Worm (Caenorhabditis elegans) whole organism, L1 larva: ENCODE results near the gene stc-1.

ENCODE experiments used
- C04F5.9 ChIP-seq: sonication (generic microtip); optimal IDR thresholded peaks from 2 replicates; lab custom pipeline; 2016; ENCODE audit warnings: missing genetic modification characterization, missing compliant biosample characterization
- C16A3.4 ChIP-seq: fragments of 150-350 bp; optimal IDR thresholded peaks from 2 replicates; lab custom pipeline; 2014; ENCODE audit warnings: missing biosample characterization, missing genetic modification characterization
- C34B4.2 ChIP-seq: sonication (generic microtip); optimal IDR thresholded peaks from 2 replicates; lab custom pipeline; 2017; ENCODE audit warnings: mild to moderate bottlenecking, missing genetic modification characterization, missing compliant biosample characterization
- F16B12.6 ChIP-seq: fragments of 150-350 bp; optimal IDR thresholded peaks from 2 replicates; lab custom pipeline; 2014; ENCODE audit warnings: missing biosample characterization, missing genetic modification characterization
- blmp-1 ChIP-seq: fragments of 150-350 bp; optimal IDR thresholded peaks from 2 replicates; lab custom pipeline; 2014; ENCODE audit warnings: missing biosample characterization, missing genetic modification characterization
- ceh-8 ChIP-seq: fragments of 200-800 bp; sonication (Bioruptor generic); optimal IDR thresholded peaks from 2 replicates; lab custom pipeline; 2018; ENCODE audit warnings: mild to moderate bottlenecking, missing genetic modification characterization, moderate library complexity, missing compliant biosample characterization
- ceh-90 ChIP-seq: sonication (generic microtip); optimal IDR thresholded peaks from 2 replicates; lab custom pipeline; 2016; ENCODE audit warnings: missing genetic modification characterization, missing compliant biosample characterization
- ces-1 ChIP-seq: fragments of 150-350 bp; optimal IDR thresholded peaks from 2 replicates; lab custom pipeline; 2014; ENCODE audit warnings: missing biosample characterization, missing genetic modification reagents, missing genetic modification characterization
- dsc-1 ChIP-seq: sonication (generic microtip); optimal IDR thresholded peaks from 2 replicates; lab custom pipeline; 2016; ENCODE audit warnings: mild to moderate bottlenecking, missing genetic modification characterization, missing compliant biosample characterization
- efl-3 ChIP-seq: fragments of 200-800 bp; sonication (Bioruptor generic); optimal IDR thresholded peaks from 2 replicates; lab custom pipeline; 2018; ENCODE audit warnings: mild to moderate bottlenecking, missing genetic modification characterization, missing compliant biosample characterization
- egl-27 ChIP-seq, 2 experiments: fragments of 150-350 bp in 1 of 2; sonication (generic microtip); optimal IDR thresholded peaks; 3 replicates each; lab custom pipeline; 2017 to 2018; ENCODE audit warnings: missing biosample characterization in 2 of 2, missing genetic modification characterization in 2 of 2, missing genetic modification reagents in 2 of 2
- elt-2 ChIP-seq: sonication (generic microtip); optimal IDR thresholded peaks from 2 replicates; lab custom pipeline; 2016; ENCODE audit warnings: missing genetic modification characterization, mild to moderate bottlenecking, inconsistent platforms, missing compliant biosample characterization, missing genetic modification reagents
- elt-3 ChIP-seq, 6 experiments: fragments of 150-350 bp in 1 of 6; sonication (generic microtip); optimal IDR thresholded peaks; 2 replicates each; lab custom pipeline; 2017 to 2018; ENCODE audit warnings: missing biosample characterization in 6 of 6, missing genetic modification characterization in 6 of 6, inconsistent platforms in 1 of 6
- ets-5 ChIP-seq: fragments of 200-800 bp; sonication (Bioruptor generic); IDR thresholded peaks from 2 replicates; pipeline ENCODE4 v1.3.6; 2022; ENCODE audit warnings: missing genetic modification characterization, missing compliant biosample characterization
- fkh-4 ChIP-seq: sonication (generic microtip); optimal IDR thresholded peaks from 2 replicates; lab custom pipeline; 2016; ENCODE audit warnings: missing compliant biosample characterization, missing genetic modification characterization, borderline replicate concordance
- grh-1 ChIP-seq: fragments of 200-800 bp; sonication (Bioruptor generic); IDR thresholded peaks from 2 replicates; pipeline ENCODE4 v1.3.6; 2022; ENCODE audit warnings: missing genetic modification reagents, missing genetic modification characterization, missing compliant biosample characterization
- hlh-17 ChIP-seq: fragments of 200-800 bp; sonication (Bioruptor generic); optimal IDR thresholded peaks from 2 replicates; lab custom pipeline; 2018; ENCODE audit warnings: missing genetic modification characterization, mild to moderate bottlenecking, missing compliant biosample characterization, moderate library complexity, borderline replicate concordance
- hlh-4 ChIP-seq: sonication (generic microtip); optimal IDR thresholded peaks from 2 replicates; lab custom pipeline; 2016; ENCODE audit warnings: mild to moderate bottlenecking, missing genetic modification characterization, missing compliant biosample characterization
- hpl-2 ChIP-seq: fragments of 150-350 bp; optimal IDR thresholded peaks from 2 replicates; lab custom pipeline; 2014; ENCODE audit warnings: missing biosample characterization, missing genetic modification reagents, missing genetic modification characterization
- isw-1 ChIP-seq: fragments of 200-800 bp; sonication (Bioruptor generic); IDR thresholded peaks from 2 replicates; pipeline ENCODE4 v1.3.6; 2022; ENCODE audit warnings: missing genetic modification characterization, missing compliant biosample characterization
- jun-1 ChIP-seq: fragments of 150-350 bp; optimal IDR thresholded peaks from 2 replicates; lab custom pipeline; 2014; ENCODE audit warnings: missing biosample characterization, missing genetic modification reagents, missing genetic modification characterization
- lin-14 ChIP-seq: fragments of 200-800 bp; sonication (Bioruptor generic); optimal IDR thresholded peaks from 2 replicates; lab custom pipeline; 2018; ENCODE audit warnings: mild to moderate bottlenecking, missing genetic modification characterization, moderate library complexity, missing compliant biosample characterization
- lin-35 ChIP-seq, 2 experiments: fragments of 150-350 bp; optimal IDR thresholded peaks; 2 replicates each; lab custom pipeline; 2014; ENCODE audit warnings: missing biosample characterization in 2 of 2, missing genetic modification characterization in 2 of 2, missing genetic modification reagents in 2 of 2
- lin-39 ChIP-seq: fragments of 150-350 bp; optimal IDR thresholded peaks from 2 replicates; lab custom pipeline; 2014; ENCODE audit warnings: missing biosample characterization, missing genetic modification reagents, missing genetic modification characterization
- lir-3 ChIP-seq: sonication (generic microtip); optimal IDR thresholded peaks from 2 replicates; lab custom pipeline; 2016; ENCODE audit warnings: mild to moderate bottlenecking, missing genetic modification characterization, moderate library complexity, missing compliant biosample characterization; ENCODE audit not compliant: poor library complexity
- mdl-1 ChIP-seq, 2 experiments: fragments of 150-350 bp; optimal IDR thresholded peaks; 2 replicates each; lab custom pipeline; 2014 to 2017; ENCODE audit warnings: missing biosample characterization in 2 of 2, missing genetic modification characterization in 2 of 2, inconsistent platforms in 1 of 2
- mef-2 ChIP-seq: fragments of 150-350 bp; optimal IDR thresholded peaks from 2 replicates; lab custom pipeline; 2014; ENCODE audit warnings: missing biosample characterization, missing genetic modification characterization
- mep-1 ChIP-seq: fragments of 150-350 bp; optimal IDR thresholded peaks from 2 replicates; lab custom pipeline; 2014; ENCODE audit warnings: missing biosample characterization, missing genetic modification characterization
- nhr-11 ChIP-seq: fragments of 150-350 bp; optimal IDR thresholded peaks from 2 replicates; lab custom pipeline; 2014; ENCODE audit warnings: missing biosample characterization, missing genetic modification characterization
- nhr-12 ChIP-seq: sonication (generic microtip); optimal IDR thresholded peaks from 2 replicates; lab custom pipeline; 2017; ENCODE audit warnings: missing biosample characterization, missing genetic modification characterization
- nhr-19 ChIP-seq: fragments of 200-800 bp; sonication (Bioruptor generic); conservative IDR thresholded peaks from 2 replicates; pipeline ENCODE4 v1.3.6; 2022; ENCODE audit warnings: missing genetic modification characterization, missing compliant biosample characterization
- nhr-20 ChIP-seq: sonication (generic microtip); optimal IDR thresholded peaks from 2 replicates; lab custom pipeline; 2016; ENCODE audit warnings: mild to moderate bottlenecking, missing genetic modification characterization, missing compliant biosample characterization
- nhr-237 ChIP-seq: fragments of 150-350 bp; optimal IDR thresholded peaks from 2 replicates; lab custom pipeline; 2014; ENCODE audit warnings: missing biosample characterization, missing genetic modification characterization
- nhr-47 ChIP-seq: sonication (generic microtip); optimal IDR thresholded peaks from 2 replicates; lab custom pipeline; 2016; ENCODE audit warnings: mild to moderate bottlenecking, missing genetic modification characterization, moderate library complexity, missing compliant biosample characterization
- nhr-71 ChIP-seq: sonication (generic microtip); optimal IDR thresholded peaks from 2 replicates; lab custom pipeline; 2016; ENCODE audit warnings: mild to moderate bottlenecking, missing genetic modification characterization, moderate library complexity, missing compliant biosample characterization
- nhr-76 ChIP-seq: sonication (generic microtip); optimal IDR thresholded peaks from 2 replicates; lab custom pipeline; 2017; ENCODE audit warnings: missing biosample characterization, missing genetic modification characterization
- nhr-77 ChIP-seq: fragments of 150-350 bp; optimal IDR thresholded peaks from 2 replicates; lab custom pipeline; 2014; ENCODE audit warnings: missing biosample characterization, missing genetic modification characterization
- nhr-84 ChIP-seq: sonication (generic microtip); optimal IDR thresholded peaks from 2 replicates; lab custom pipeline; 2017; ENCODE audit warnings: missing biosample characterization, missing genetic modification characterization
- pag-3 ChIP-seq: sonication (generic microtip); optimal IDR thresholded peaks from 2 replicates; lab custom pipeline; 2017; ENCODE audit warnings: missing genetic modification characterization, mild to moderate bottlenecking, missing compliant biosample characterization, antibody characterized with exemption, borderline replicate concordance; ENCODE audit not compliant: insufficient read depth
- pqm-1 ChIP-seq: sonication (generic microtip); optimal IDR thresholded peaks from 3 replicates; lab custom pipeline; 2017; ENCODE audit warnings: missing biosample characterization, missing genetic modification characterization
- rnt-1 ChIP-seq: sonication (generic microtip); optimal IDR thresholded peaks from 2 replicates; lab custom pipeline; 2016; ENCODE audit warnings: mild to moderate bottlenecking, missing genetic modification characterization, moderate library complexity, missing compliant biosample characterization
- snpc-4 ChIP-seq: fragments of 150-350 bp; optimal IDR thresholded peaks from 2 replicates; lab custom pipeline; 2014; ENCODE audit warnings: missing biosample characterization, missing genetic modification characterization
- sptf-1 ChIP-seq: fragments of 150-350 bp; optimal IDR thresholded peaks from 2 replicates; lab custom pipeline; 2014; ENCODE audit warnings: missing biosample characterization, missing genetic modification characterization
- tbx-2 ChIP-seq: sonication (generic microtip); optimal IDR thresholded peaks from 2 replicates; lab custom pipeline; 2016; ENCODE audit warnings: missing genetic modification characterization, missing compliant biosample characterization
- tlp-1 ChIP-seq: fragments of 150-350 bp; optimal IDR thresholded peaks from 2 replicates; lab custom pipeline; 2014; ENCODE audit warnings: missing biosample characterization, missing genetic modification characterization
- unc-130 ChIP-seq: fragments of 150-350 bp; optimal IDR thresholded peaks from 2 replicates; lab custom pipeline; 2017; ENCODE audit warnings: missing biosample characterization, missing genetic modification characterization, inconsistent platforms
- unc-30 ChIP-seq: sonication (generic microtip); optimal IDR thresholded peaks from 2 replicates; lab custom pipeline; 2017; ENCODE audit warnings: missing biosample characterization, missing genetic modification characterization
- unc-62 ChIP-seq: fragments of 150-350 bp; optimal IDR thresholded peaks from 2 replicates; lab custom pipeline; 2014; ENCODE audit warnings: missing biosample characterization, missing genetic modification reagents, missing genetic modification characterization
- unc-86 ChIP-seq: sonication (generic microtip); optimal IDR thresholded peaks from 2 replicates; lab custom pipeline; 2016; ENCODE audit warnings: missing genetic modification characterization, missing compliant biosample characterization
- unc-98 ChIP-seq: fragments of 200-800 bp; sonication (Bioruptor generic); IDR thresholded peaks from 2 replicates; pipeline ENCODE4 v1.3.6; 2022; ENCODE audit warnings: missing genetic modification characterization, missing compliant biosample characterization
- xbp-1 ChIP-seq: sonication (generic microtip); optimal IDR thresholded peaks from 2 replicates; lab custom pipeline; 2016; ENCODE audit warnings: missing genetic modification characterization, missing compliant biosample characterization
- zag-1 ChIP-seq: fragments of 150-350 bp; optimal IDR thresholded peaks from 2 replicates; lab custom pipeline; 2014; ENCODE audit warnings: missing biosample characterization, missing genetic modification characterization
- ztf-11 ChIP-seq, 2 experiments: sonication (generic microtip); optimal IDR thresholded peaks; 2 replicates each; lab custom pipeline; 2016 to 2017; ENCODE audit warnings: missing genetic modification characterization in 2 of 2, missing biosample characterization in 1 of 2, missing compliant biosample characterization in 1 of 2

stc-1 gene

DNA sequence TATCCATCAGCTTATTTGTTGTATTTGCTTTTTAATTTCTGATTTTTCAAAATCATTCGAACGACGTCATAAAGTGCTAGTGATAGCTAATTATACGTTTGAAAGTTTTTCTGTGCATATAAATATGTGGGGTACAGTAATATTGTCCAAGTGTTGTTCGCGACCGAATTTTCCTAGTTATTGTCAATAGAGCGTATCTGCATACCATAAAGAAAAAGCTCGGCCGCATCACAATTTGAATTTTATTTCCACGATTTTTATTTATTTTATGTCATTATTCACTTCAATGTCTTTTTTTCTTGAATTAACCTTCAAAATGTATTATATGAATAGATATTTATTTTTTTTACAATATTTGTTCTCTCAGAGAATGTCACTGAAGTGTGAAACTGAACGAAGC lies 49.2 kb downstream of the stc-1 start, which contains the start of gene rnh-2 (continued):
- TF ChIP-seq pag-3 (tag; lab: Kevin White, UChicago) = no peak
- TF ChIP-seq nhr-12 (tag; lab: Kevin White, UChicago) = no peak
- peak; percentile 69 for TF ChIP-seq nhr-47 (tag; lab: Kevin White, UChicago)
- no peak for TF ChIP-seq dsc-1 (tag; lab: Kevin White, UChicago)
- TF ChIP-seq tbx-2 (tag; lab: Kevin White, UChicago) = peak; percentile 61
- TF ChIP-seq hlh-4 (tag; lab: Kevin White, UChicago) = no peak
- TF ChIP-seq C16A3.4 (tag; lab: Kevin White, UChicago) = peak; percentile 81
- no peak for TF ChIP-seq pqm-1 (tag; lab: Kevin White, UChicago)
- peak; percentile 75 to 84 for TF ChIP-seq lin-35 (GFP tag; optimal IDR thresholded peaks at IDR 0.05; lab: Kevin White, UChicago)
- TF ChIP-seq efl-3 = no peak
- TF ChIP-seq jun-1 (tag; lab: Kevin White, UChicago) = no peak
- TF ChIP-seq nhr-84 (tag; lab: Kevin White, UChicago) = no peak
- TF ChIP-seq xbp-1 (tag; lab: Kevin White, UChicago) = peak; percentile 61
- TF ChIP-seq C04F5.9 (tag; lab: Kevin White, UChicago) = peak; percentile 48
- TF ChIP-seq mdl-1 (tag; optimal IDR thresholded peaks at IDR 0.05; lab: Kevin White, UChicago) = no peak
- TF ChIP-seq F16B12.6 (tag; lab: Kevin White, UChicago) = peak; percentile 65
- TF ChIP-seq ets-5 (GFP tag; lab: Robert Waterston, UW) = no peak
- TF ChIP-seq lir-3 (tag; lab: Kevin White, UChicago) = peak; percentile 85
- no peak for TF ChIP-seq mef-2 (tag; lab: Kevin White, UChicago)
- TF ChIP-seq blmp-1 (tag; lab: Kevin White, UChicago) = peak; percentile 53
- no peak for TF ChIP-seq sptf-1
- no peak for TF ChIP-seq nhr-76 (tag; lab: Kevin White, UChicago)
- TF ChIP-seq snpc-4 (tag; lab: Kevin White, UChicago) = peak; percentile 52
- no peak for TF ChIP-seq unc-86 (tag; lab: Kevin White, UChicago)
- peak; percentile 28 for TF ChIP-seq elt-2
- peak; percentile 75 for TF ChIP-seq nhr-71 (tag; lab: Kevin White, UChicago)
- TF ChIP-seq tlp-1 = no peak
- TF ChIP-seq egl-27 (tag; optimal IDR thresholded peaks at IDR 0.05; lab: Kevin White, UChicago) = no peak
- TF ChIP-seq unc-98 (GFP tag; lab: Robert Waterston, UW) = no peak
- peak; percentile 75 for TF ChIP-seq nhr-20 (tag; lab: Kevin White, UChicago)
- no peak for TF ChIP-seq lin-39 (tag; lab: Kevin White, UChicago)
- TF ChIP-seq unc-130 (tag; lab: Kevin White, UChicago) = peak; percentile 17
- no peak for TF ChIP-seq unc-62
- peak in 2 of 6 experiments; percentile 21 to 27 for TF ChIP-seq elt-3 (tag; optimal IDR thresholded peaks at IDR 0.05; lab: Kevin White, UChicago)
- no peak for TF ChIP-seq C34B4.2 (tag; lab: Kevin White, UChicago)
- peak; percentile 90 for TF ChIP-seq rnt-1 (tag; lab: Kevin White, UChicago)
- TF ChIP-seq unc-30 (tag; lab: Kevin White, UChicago) = no peak
- peak; percentile 42 for TF ChIP-seq nhr-77 (tag; lab: Kevin White, UChicago)
- no peak for TF ChIP-seq ceh-8 (GFP tag; lab: Kevin White, UChicago)
- TF ChIP-seq nhr-11 (tag; lab: Kevin White, UChicago) = no peak
- no peak for TF ChIP-seq zag-1 (tag; lab: Kevin White, UChicago)
- TF ChIP-seq fkh-4 (tag; lab: Kevin White, UChicago) = peak; percentile 8
- peak; percentile 77 for TF ChIP-seq lin-14 (GFP tag; lab: Kevin White, UChicago)
- peak in 1 of 2 experiments; percentile 33 for TF ChIP-seq ztf-11 (tag; optimal IDR thresholded peaks at IDR 0.05; lab: Kevin White, UChicago)
- TF ChIP-seq grh-1 (GFP tag; lab: Robert Waterston, UW) = no peak
- no peak for TF ChIP-seq ces-1 (GFP tag; lab: Kevin White, UChicago)
- TF ChIP-seq nhr-237 (tag; lab: Kevin White, UChicago) = no peak
- TF ChIP-seq nhr-19 = peak; percentile 52
- no peak for TF ChIP-seq isw-1 (GFP tag; lab: Robert Waterston, UW)
- TF ChIP-seq mep-1 (tag; lab: Kevin White, UChicago) = peak; percentile 86
- no peak for TF ChIP-seq hlh-17 (GFP tag; lab: Kevin White, UChicago)
- peak; percentile 71 for TF ChIP-seq ceh-90 (tag; lab: Kevin White, UChicago)
- no peak for TF ChIP-seq hpl-2 (GFP tag; lab: Kevin White, UChicago)
